Fruit fly (Drosophila melanogaster) whole organism: ENCODE results near the gene CG17221.

Experiments
- CG8478 ChIP-seq: fragments of >200 bp; optimal IDR thresholded peaks from 2 replicates; lab custom pipeline; 2018; ENCODE audit warnings: inconsistent platforms
- psq ChIP-seq: fragments of >200 bp; optimal IDR thresholded peaks from 2 replicates; lab custom pipeline; 2017
- usp ChIP-seq: fragments of >200 bp; optimal IDR thresholded peaks from 2 replicates; lab custom pipeline; 2017; ENCODE audit warnings: missing biosample characterization, missing genetic modification characterization, mixed read lengths

DNA sequence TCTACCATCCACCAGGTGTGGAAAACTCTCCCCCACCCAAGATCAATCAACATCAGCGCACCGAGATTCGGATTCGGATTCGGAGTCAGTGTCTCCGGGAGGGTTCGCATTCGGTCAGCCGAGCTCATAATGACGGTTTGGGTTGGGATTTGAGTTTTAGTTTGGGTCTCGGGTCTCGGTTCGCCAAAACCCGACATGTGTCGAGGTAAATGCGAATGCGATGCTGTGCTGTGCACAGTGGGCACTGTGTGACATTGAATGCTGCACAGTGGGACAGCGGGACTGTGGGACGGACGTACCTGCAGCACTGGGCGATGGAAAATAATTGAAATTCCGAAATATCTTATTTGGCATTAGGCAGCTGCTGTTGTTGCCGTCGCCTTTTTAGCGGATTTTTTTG is 43.7 kb downstream of the CG17221 start:
- TF ChIP-seq psq (lab: Kevin White, UChicago), result no peak
- no peak for TF ChIP-seq CG8478
- TF ChIP-seq usp (GFP tag; lab: Kevin White, UChicago), result no peak
